Worm (Caenorhabditis elegans): ENCODE measurements around the gene C01B10.6.

Gene C01B10.6

DNA sequence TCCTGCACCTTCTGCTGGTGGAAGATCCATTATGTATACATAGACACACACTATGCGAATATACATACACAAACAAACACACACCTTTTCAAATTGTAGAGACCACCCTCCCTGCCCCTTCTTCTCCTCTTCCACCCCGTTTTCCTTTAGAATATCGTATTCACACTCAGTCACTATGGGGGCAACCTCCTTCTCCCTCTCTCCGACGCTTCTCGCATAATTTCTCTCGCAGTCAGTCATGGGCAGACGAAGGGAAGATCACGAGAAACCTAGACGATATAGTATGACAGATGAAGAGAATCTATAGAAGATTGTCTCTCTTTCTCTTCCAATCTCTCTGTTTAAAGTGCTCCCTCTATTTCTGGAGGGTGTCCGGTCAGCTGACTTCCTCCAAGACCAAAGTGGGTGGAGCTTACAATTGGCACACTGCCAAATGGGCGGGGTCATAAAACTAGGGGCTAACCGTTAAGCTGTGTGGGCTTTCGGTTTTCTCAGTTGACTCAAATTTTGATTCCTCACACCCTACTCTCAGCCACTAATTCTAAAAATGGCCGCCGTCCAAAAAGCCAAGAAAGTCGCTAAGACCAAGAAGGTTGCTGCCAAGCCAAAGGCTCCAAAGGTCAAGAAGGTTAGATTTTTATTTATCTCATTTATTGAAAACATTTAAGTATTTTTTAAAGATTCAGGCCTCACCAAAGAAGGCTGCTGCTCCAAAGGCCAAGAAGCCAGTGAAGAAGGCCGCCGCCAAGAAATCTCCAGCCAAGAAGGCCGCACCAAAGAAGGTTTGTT lies 6.1 kb downstream of the C01B10.6 start, which contains the start of gene hil-7 (continued):
- TF ChIP-seq ets-4 (tag; optimal IDR thresholded peaks at IDR 0.05): peak; percentile 53
- peak; percentile 28 for TF ChIP-seq F13H6.1 (tag; optimal IDR thresholded peaks at IDR 0.05)
- TF ChIP-seq nfya-1 (tag; optimal IDR thresholded peaks at IDR 0.05): peak; percentile 94
- no peak for TF ChIP-seq pha-4 (tag; optimal IDR thresholded peaks at IDR 0.05)
- TF ChIP-seq hlh-15 (tag; optimal IDR thresholded peaks at IDR 0.05): no peak
- peak; percentile 51 for TF ChIP-seq pha-2 (tag; optimal IDR thresholded peaks at IDR 0.05)
- TF ChIP-seq dve-1 (tag; optimal IDR thresholded peaks at IDR 0.05): peak; percentile 51
- peak; percentile 34 for TF ChIP-seq ztf-16 (tag; optimal IDR thresholded peaks at IDR 0.05)
- peak; percentile 58 for TF ChIP-seq ceh-6 (GFP tag; optimal IDR thresholded peaks at IDR 0.05)
- peak; percentile 47 for TF ChIP-seq unc-86 (tag; optimal IDR thresholded peaks at IDR 0.05)
- peak; percentile 82 for TF ChIP-seq ceh-22 (tag; optimal IDR thresholded peaks at IDR 0.05)
- peak; percentile 68 for TF ChIP-seq hlh-6 (tag; optimal IDR thresholded peaks at IDR 0.05)
- peak; percentile 78 for TF ChIP-seq sdc-2 (tag; optimal IDR thresholded peaks at IDR 0.05)
- TF ChIP-seq tbx-7 (tag; optimal IDR thresholded peaks at IDR 0.05): no peak
- peak; percentile 0 for TF ChIP-seq elt-2 (tag; optimal IDR thresholded peaks at IDR 0.05)
- TF ChIP-seq ama-1 (optimal IDR thresholded peaks at IDR 0.05): peak; percentile 94
- peak; percentile 17 for TF ChIP-seq hlh-8 (tag; optimal IDR thresholded peaks at IDR 0.05)
- peak; percentile 59 for TF ChIP-seq syd-9 (tag; optimal IDR thresholded peaks at IDR 0.05)
- TF ChIP-seq lin-11 (tag; optimal IDR thresholded peaks at IDR 0.05): no peak
- TF ChIP-seq sox-4 (tag; optimal IDR thresholded peaks at IDR 0.05): no peak
- peak; percentile 82 for TF ChIP-seq unc-42 (tag; optimal IDR thresholded peaks at IDR 0.05)
- TF ChIP-seq rnt-1 (tag; optimal IDR thresholded peaks at IDR 0.05): peak; percentile 72
- TF ChIP-seq hlh-30 (tag; optimal IDR thresholded peaks at IDR 0.05; ENCODE audit: insufficient read depth): peak; percentile 98
- no peak for TF ChIP-seq hlh-13 (GFP tag; optimal IDR thresholded peaks at IDR 0.05)
- peak; percentile 96 for TF ChIP-seq ceh-34 (tag; optimal IDR thresholded peaks at IDR 0.05)

DNA sequence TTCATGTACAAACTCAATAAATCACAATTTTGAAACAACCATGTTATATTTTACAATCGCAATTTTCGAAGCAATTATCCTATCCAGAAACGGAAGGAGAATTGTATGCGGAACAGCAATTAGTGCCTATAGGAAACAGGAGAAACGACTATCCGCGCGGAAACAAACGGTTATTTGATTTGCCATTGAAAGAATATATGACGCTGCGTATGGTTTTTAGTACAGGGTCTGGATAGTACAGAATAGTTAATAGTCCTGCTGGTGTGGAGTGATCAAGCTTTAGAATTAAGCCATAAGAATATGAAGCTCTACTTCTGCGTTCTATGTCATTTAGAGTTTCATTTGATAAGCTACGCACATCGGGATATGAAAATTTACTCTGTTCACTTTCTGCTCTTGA lies 6.9 kb downstream of the C01B10.6 start:
- no peak for TF ChIP-seq ztf-16 (tag; optimal IDR thresholded peaks at IDR 0.05)
- TF ChIP-seq madf-2 (tag; optimal IDR thresholded peaks at IDR 0.05): no peak
- no peak for TF ChIP-seq ahr-1 (tag; optimal IDR thresholded peaks at IDR 0.05)
- TF ChIP-seq sox-2 (GFP tag; IDR thresholded peaks at IDR 0.05): no peak
- TF ChIP-seq ceh-31 (tag; optimal IDR thresholded peaks at IDR 0.05): peak; percentile 12
- TF ChIP-seq rnt-1 (tag; optimal IDR thresholded peaks at IDR 0.05): peak; percentile 12
- no peak for TF ChIP-seq hlh-6 (tag; optimal IDR thresholded peaks at IDR 0.05)
- peak; percentile 93 for TF ChIP-seq ama-1 (optimal IDR thresholded peaks at IDR 0.05)
- peak; percentile 42 for TF ChIP-seq pros-1 (tag; optimal IDR thresholded peaks at IDR 0.05)
- no peak for TF ChIP-seq elt-4 (tag; optimal IDR thresholded peaks at IDR 0.05)

DNA sequence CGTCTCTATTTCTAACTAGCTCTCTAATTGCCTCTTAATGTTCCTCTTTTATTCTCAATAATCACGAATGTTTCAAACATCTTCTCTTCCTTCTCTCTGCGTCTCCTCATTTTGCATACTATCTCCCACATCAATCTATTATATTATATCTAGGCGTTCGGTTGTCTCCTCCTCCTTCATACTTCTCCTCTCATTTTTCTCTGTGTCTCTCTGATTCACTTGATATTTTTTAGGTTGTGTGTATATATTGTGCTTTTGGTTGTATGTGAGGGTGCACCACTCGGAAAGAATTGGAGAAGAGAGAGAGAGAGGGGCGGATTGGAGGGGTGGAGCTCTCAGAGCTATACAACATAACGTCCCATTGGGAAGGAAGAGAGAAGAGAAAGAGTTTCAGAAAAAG lies 8.6 kb downstream of the C01B10.6 start:
- TF ChIP-seq ceh-9 (tag; optimal IDR thresholded peaks at IDR 0.05) (no peak), che-1 (tag; optimal IDR thresholded peaks at IDR 0.05) (no peak), ceh-2 (tag; optimal IDR thresholded peaks at IDR 0.05) (peak; percentile 60), fkh-6 (tag; optimal IDR thresholded peaks at IDR 0.05) (no peak), hlh-8 (tag; optimal IDR thresholded peaks at IDR 0.05) (no peak), ceh-14 (tag; optimal IDR thresholded peaks at IDR 0.05) (peak; percentile 74), ceh-48 (tag; optimal IDR thresholded peaks at IDR 0.05) (no peak), ceh-19 (GFP tag; optimal IDR thresholded peaks at IDR 0.05) (peak; percentile 49), elt-2 (tag; optimal IDR thresholded peaks at IDR 0.05) (no peak), ceh-6 (GFP tag; optimal IDR thresholded peaks at IDR 0.05) (no peak), sox-2 (GFP tag; IDR thresholded peaks at IDR 0.05) (no peak), hlh-13 (GFP tag; optimal IDR thresholded peaks at IDR 0.05) (no peak), ttx-3 (tag; optimal IDR thresholded peaks at IDR 0.05) (no peak), dve-1 (tag; optimal IDR thresholded peaks at IDR 0.05) (no peak), pha-4 (tag; optimal IDR thresholded peaks at IDR 0.05) (no peak), hlh-6 (tag; optimal IDR thresholded peaks at IDR 0.05) (no peak), hlh-30 (tag; optimal IDR thresholded peaks at IDR 0.05; ENCODE audit: insufficient read depth) (no peak), ahr-1 (tag; optimal IDR thresholded peaks at IDR 0.05) (no peak), ets-4 (tag; optimal IDR thresholded peaks at IDR 0.05) (peak; percentile 22), ztf-16 (tag; optimal IDR thresholded peaks at IDR 0.05) (no peak), nhr-11 (tag; optimal IDR thresholded peaks at IDR 0.05) (peak; percentile 54), fax-1 (tag; optimal IDR thresholded peaks at IDR 0.05) (no peak), ceh-18 (tag; optimal IDR thresholded peaks at IDR 0.05) (peak; percentile 31), npax-4 (tag; optimal IDR thresholded peaks at IDR 0.05) (no peak), ceh-30 (tag; optimal IDR thresholded peaks at IDR 0.05) (no peak), C38D4.7 (GFP tag; optimal IDR thresholded peaks at IDR 0.05) (no peak), unc-86 (tag; optimal IDR thresholded peaks at IDR 0.05) (no peak), pha-2 (tag; optimal IDR thresholded peaks at IDR 0.05) (peak; percentile 73), C08G9.2 (tag; optimal IDR thresholded peaks at IDR 0.05) (no peak), hlh-15 (tag; optimal IDR thresholded peaks at IDR 0.05) (no peak), madf-2 (tag; optimal IDR thresholded peaks at IDR 0.05) (no peak), F13H6.1 (tag; optimal IDR thresholded peaks at IDR 0.05) (peak; percentile 33)
